Fruit fly (Drosophila melanogaster) whole organism, pupa: ENCODE results near the gene CG12182.

Experiments
- CG10348 ChIP-seq: fragments of 200-800 bp; sonication (Bioruptor generic); IDR thresholded peaks from 2 replicates; pipeline ENCODE4 v1.3.6; 2022; ENCODE audit warnings: missing biosample characterization, missing genetic modification characterization
- CG12605 ChIP-seq: fragments of 200-800 bp; sonication (Bioruptor generic); IDR thresholded peaks from 2 replicates; pipeline ENCODE4 v1.3.6; 2022; ENCODE audit warnings: missing biosample characterization, missing genetic modification characterization
- CG13204 ChIP-seq: fragments of 200-800 bp; sonication (Bioruptor generic); optimal IDR thresholded peaks from 2 replicates; lab custom pipeline; 2018; ENCODE audit warnings: missing biosample characterization, mild to moderate bottlenecking, missing genetic modification characterization, moderate library complexity
- CG14655 ChIP-seq: fragments of 200-800 bp; sonication (Bioruptor generic); optimal IDR thresholded peaks from 3 replicates; lab custom pipeline; 2017; ENCODE audit warnings: mild to moderate bottlenecking, missing biosample characterization, missing genetic modification reagents, missing genetic modification characterization
- CG15710 ChIP-seq: fragments of 200-800 bp; sonication (Bioruptor generic); optimal IDR thresholded peaks from 2 replicates; lab custom pipeline; 2018; ENCODE audit warnings: missing biosample characterization, mild to moderate bottlenecking, missing genetic modification characterization, moderate library complexity
- CG17806 ChIP-seq: fragments of 200-800 bp; sonication (Bioruptor generic); optimal IDR thresholded peaks from 2 replicates; lab custom pipeline; 2018; ENCODE audit warnings: missing biosample characterization, mild to moderate bottlenecking, missing genetic modification characterization, moderate library complexity
- CG32121 ChIP-seq: fragments of 200-800 bp; sonication (Bioruptor generic); IDR thresholded peaks from 2 replicates; pipeline ENCODE4 v1.3.6; 2022; ENCODE audit warnings: missing biosample characterization, missing genetic modification characterization
- CG34367 ChIP-seq: fragments of 200-800 bp; sonication (Bioruptor generic); optimal IDR thresholded peaks from 2 replicates; lab custom pipeline; 2018; ENCODE audit warnings: missing biosample characterization, mild to moderate bottlenecking, missing genetic modification characterization
- CG4496 ChIP-seq: fragments of 200-800 bp; sonication (Bioruptor generic); IDR thresholded peaks from 3 replicates; pipeline ENCODE4 v1.3.6; 2022; ENCODE audit warnings: missing biosample characterization, missing genetic modification characterization
- CG8159 ChIP-seq: fragments of 200-800 bp; sonication (Bioruptor generic); optimal IDR thresholded peaks from 3 replicates; lab custom pipeline; 2018; ENCODE audit warnings: missing biosample characterization, mild to moderate bottlenecking, missing genetic modification characterization, moderate library complexity
- CG8301 ChIP-seq: fragments of 200-800 bp; sonication (Bioruptor generic); optimal IDR thresholded peaks from 2 replicates; lab custom pipeline; 2018; ENCODE audit warnings: missing biosample characterization, mild to moderate bottlenecking, missing genetic modification characterization
- CG9948 ChIP-seq: fragments of 200-800 bp; sonication (Bioruptor generic); optimal IDR thresholded peaks from 2 replicates; lab custom pipeline; 2018; ENCODE audit warnings: missing biosample characterization, mild to moderate bottlenecking, missing genetic modification characterization, moderate library complexity
- D1 ChIP-seq: fragments of 200-800 bp; sonication (Bioruptor generic); optimal IDR thresholded peaks from 2 replicates; lab custom pipeline; 2018; ENCODE audit warnings: missing biosample characterization, mild to moderate bottlenecking, missing genetic modification characterization, moderate library complexity
- EcR ChIP-seq: fragments of 200-800 bp; sonication (Bioruptor generic); optimal IDR thresholded peaks from 3 replicates; lab custom pipeline; 2019; ENCODE audit warnings: missing biosample characterization, missing genetic modification characterization, mild to moderate bottlenecking, moderate library complexity, missing genetic modification reagents
- Ets98B ChIP-seq: fragments of 200-800 bp; sonication (Bioruptor generic); IDR thresholded peaks from 2 replicates; pipeline ENCODE4 v1.3.6; 2022; ENCODE audit warnings: missing biosample characterization, missing genetic modification characterization
- Pif1A ChIP-seq: fragments of 200-800 bp; sonication (Bioruptor generic); optimal IDR thresholded peaks from 3 replicates; lab custom pipeline; 2016; ENCODE audit warnings: missing biosample characterization, missing genetic modification characterization
- Pif1B ChIP-seq: fragments of 200-800 bp; sonication (Bioruptor generic); optimal IDR thresholded peaks from 3 replicates; lab custom pipeline; 2016; ENCODE audit warnings: missing biosample characterization, missing genetic modification characterization
- Snoo ChIP-seq: fragments of 200-800 bp; sonication (Bioruptor generic); optimal IDR thresholded peaks from 3 replicates; lab custom pipeline; 2017; ENCODE audit warnings: missing biosample characterization, mild to moderate bottlenecking, missing genetic modification characterization, inconsistent platforms
- fd96Ca ChIP-seq: fragments of 200-800 bp; sonication (Bioruptor generic); IDR thresholded peaks from 3 replicates; pipeline ENCODE4 v1.3.6; 2022; ENCODE audit warnings: missing biosample characterization, missing genetic modification characterization
- gl ChIP-seq: fragments of 200-800 bp; sonication (Bioruptor generic); optimal IDR thresholded peaks from 2 replicates; lab custom pipeline; 2018; ENCODE audit warnings: missing biosample characterization, mild to moderate bottlenecking, missing genetic modification characterization
- rn ChIP-seq: fragments of 200-800 bp; sonication (Bioruptor generic); IDR thresholded peaks from 2 replicates; pipeline ENCODE4 v1.3.6; 2022; ENCODE audit warnings: missing biosample characterization, missing genetic modification characterization

The CG12182 gene

DNA sequence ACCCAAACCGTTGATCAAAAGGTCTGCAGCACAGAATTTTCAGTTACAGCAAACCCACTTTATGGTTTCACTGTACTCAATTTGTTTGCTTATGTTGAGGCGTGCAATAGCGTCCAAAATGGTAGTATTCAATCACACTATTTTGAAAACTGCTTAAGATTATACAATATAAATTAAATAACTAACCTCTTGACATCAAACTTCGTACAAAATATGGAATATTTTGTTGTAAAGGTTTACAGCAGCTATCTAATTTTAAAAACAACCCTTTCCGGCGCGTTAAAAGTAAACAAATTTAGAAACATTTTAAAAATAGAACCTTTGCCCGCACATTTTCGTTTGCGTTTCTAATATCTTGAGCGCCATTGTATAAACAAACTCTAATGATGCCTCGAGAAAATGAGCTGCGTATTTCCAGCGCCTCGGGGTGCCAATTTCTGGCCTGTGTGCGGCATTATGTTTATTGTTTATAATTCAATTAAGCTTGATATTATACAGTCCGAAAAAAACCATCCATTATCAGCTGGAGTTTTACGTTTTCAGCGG, 8.5 kb downstream of the CG12182 start:
- TF ChIP-seq CG10348 (GFP tag; lab: Robert Waterston, UW), result no peak
- 0 out of 2 replicates have a peak, but pooled peaks have one; percentile 12 for TF ChIP-seq CG32121
- no peak for TF ChIP-seq fd96Ca
- TF ChIP-seq, all 21 proteins: peak for 1

DNA sequence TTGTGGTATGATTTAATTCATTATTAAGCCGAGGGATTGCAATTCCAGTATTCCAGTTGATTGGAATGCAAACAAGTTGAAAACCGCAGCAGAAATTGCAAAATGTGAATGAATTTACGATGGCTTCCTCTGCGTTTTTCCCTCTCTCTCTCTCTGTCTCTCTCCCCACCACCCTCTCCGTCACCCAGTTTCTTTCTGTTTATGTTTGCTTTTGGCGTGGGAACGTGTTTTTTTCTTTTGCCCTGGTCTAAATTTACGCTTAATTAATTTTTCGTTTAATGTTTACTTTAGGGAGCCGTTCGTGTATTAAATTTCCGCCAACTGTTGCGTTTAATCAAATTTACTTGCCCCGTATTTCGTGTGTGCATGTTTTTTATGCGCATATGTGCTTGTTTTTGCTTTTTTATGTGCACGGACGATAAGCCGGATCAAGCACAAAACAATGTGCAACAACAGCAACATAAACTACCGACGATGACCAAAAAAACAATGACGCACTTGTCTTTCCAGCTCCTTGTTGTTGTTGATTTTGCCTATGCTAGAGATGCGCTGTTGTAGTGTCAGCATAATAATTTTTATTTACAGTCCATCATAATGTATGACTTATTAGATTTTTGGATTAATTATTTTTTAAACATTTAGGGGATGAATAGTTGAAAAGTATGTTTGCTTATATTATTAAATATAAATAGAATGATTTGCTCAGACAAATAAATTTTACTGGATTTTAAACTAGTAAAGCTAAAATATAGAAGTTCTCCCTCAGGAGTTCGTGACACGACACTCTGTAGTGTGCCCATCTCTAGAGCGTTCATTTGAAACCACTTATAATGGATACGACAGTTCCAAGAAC, 9.2 kb downstream of the CG12182 start:
- TF ChIP-seq Snoo (no peak), rn (GFP tag; lab: Robert Waterston, UW) (no peak), Ets98B (GFP tag; lab: Robert Waterston, UW) (no peak), Pif1B (GFP tag; lab: Kevin White, UChicago) (peak; percentile 26), CG8159 (tag; lab: Kevin White, UChicago) (peak; percentile 59), fd96Ca (0 out of 3 replicates have a peak, but pooled peaks have one; percentile 8), Pif1A (GFP tag; lab: Kevin White, UChicago) (peak; percentile 39), CG12605 (GFP tag; lab: Robert Waterston, UW) (peak; percentile 26), CG9948 (peak; percentile 36), CG4496 (GFP tag; lab: Robert Waterston, UW) (no peak), CG32121 (0 out of 2 replicates have a peak, but pooled peaks have one; percentile 10), CG15710 (tag; lab: Kevin White, UChicago) (peak; percentile 50), CG8301 (tag; lab: Kevin White, UChicago) (peak; percentile 23), CG13204 (GFP tag; lab: Kevin White, UChicago) (no peak), CG34367 (tag; lab: Kevin White, UChicago) (peak; percentile 1)

DNA sequence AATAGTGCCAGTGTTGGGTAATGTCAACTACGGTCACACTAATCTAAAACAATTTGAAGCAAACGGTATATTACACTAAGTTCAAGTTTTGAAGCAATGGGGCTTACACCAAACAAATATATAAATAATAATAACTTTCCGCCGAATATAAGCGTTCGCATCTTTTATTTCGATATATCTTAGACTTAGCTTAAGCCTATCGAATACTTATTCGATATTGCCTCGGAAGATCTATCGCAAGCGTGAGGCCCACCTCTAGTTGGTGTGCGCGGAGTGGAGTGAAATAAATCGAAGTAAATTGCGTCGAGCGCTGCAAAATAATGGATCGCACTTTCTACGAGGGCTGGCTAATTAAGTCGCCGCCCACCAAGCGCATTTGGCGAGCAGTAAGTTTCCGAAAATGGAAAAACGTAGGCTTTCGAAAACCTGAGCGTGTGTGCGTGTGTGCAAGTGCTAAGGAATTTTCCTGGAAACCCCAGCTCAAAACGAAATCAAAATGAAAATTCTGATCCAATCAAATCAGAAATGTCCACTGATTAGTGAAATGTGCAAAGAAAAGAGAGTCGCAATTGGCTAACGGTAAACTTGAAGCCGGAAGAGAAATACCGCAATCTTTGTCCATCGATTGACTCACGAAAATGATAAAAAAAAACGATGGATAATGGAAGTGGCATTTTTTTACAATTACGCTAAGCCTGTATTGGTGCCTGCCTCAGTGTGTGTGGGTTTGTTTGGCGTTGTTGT, 10.0 kb downstream of the CG12182 start, which contains the start of gene dos:
Gene dos (plus strand): TSS at position 248 of the 744 bp plus-strand sequence.
- 0 out of 2 replicates have a peak, but pooled peaks have one; percentile 23 for TF ChIP-seq Ets98B (GFP tag; lab: Robert Waterston, UW)
- peak; percentile 2 for TF ChIP-seq D1
- TF ChIP-seq CG4496 (GFP tag; lab: Robert Waterston, UW), result 0 out of 3 replicates have a peak, but pooled peaks have one; percentile 32
- TF ChIP-seq EcR (GFP tag; lab: Kevin White, UChicago), result no peak
- TF ChIP-seq gl, result no peak
- TF ChIP-seq CG34367 (tag; lab: Kevin White, UChicago), result no peak
- TF ChIP-seq CG15710 (tag; lab: Kevin White, UChicago), result peak; percentile 20
- TF ChIP-seq fd96Ca, result no peak
- TF ChIP-seq CG14655 (GFP tag; lab: Kevin White, UChicago), result peak; percentile 9
- TF ChIP-seq CG8301 (tag; lab: Kevin White, UChicago), result peak; percentile 0
- peak; percentile 15 for TF ChIP-seq Snoo
- no peak for TF ChIP-seq CG13204 (GFP tag; lab: Kevin White, UChicago)
- TF ChIP-seq Pif1A (GFP tag; lab: Kevin White, UChicago), result peak; percentile 20
- no peak for TF ChIP-seq CG9948
- peak; percentile 14 for TF ChIP-seq CG17806 (tag; lab: Kevin White, UChicago)
- TF ChIP-seq CG8159 (tag; lab: Kevin White, UChicago), result peak; percentile 37

DNA sequence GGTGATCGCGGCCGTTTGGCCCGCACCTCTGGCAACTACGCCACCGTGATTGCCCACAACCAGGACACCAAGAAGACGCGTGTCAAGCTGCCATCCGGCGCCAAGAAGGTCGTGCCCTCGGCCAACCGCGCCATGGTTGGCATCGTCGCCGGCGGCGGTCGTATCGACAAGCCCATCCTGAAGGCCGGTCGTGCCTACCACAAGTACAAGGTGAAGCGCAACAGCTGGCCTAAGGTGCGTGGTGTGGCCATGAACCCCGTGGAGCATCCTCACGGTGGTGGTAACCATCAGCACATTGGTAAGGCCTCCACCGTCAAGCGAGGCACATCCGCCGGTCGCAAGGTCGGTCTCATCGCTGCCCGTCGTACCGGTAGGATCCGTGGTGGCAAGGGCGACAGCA, 11.1 kb downstream of the CG12182 start:
- TF ChIP-seq CG4496 (GFP tag; lab: Robert Waterston, UW), result 0 out of 3 replicates have a peak, but pooled peaks have one; percentile 20
- TF ChIP-seq CG13204 (GFP tag; lab: Kevin White, UChicago), result no peak
- no peak for TF ChIP-seq CG15710 (tag; lab: Kevin White, UChicago)
- no peak for TF ChIP-seq fd96Ca

DNA sequence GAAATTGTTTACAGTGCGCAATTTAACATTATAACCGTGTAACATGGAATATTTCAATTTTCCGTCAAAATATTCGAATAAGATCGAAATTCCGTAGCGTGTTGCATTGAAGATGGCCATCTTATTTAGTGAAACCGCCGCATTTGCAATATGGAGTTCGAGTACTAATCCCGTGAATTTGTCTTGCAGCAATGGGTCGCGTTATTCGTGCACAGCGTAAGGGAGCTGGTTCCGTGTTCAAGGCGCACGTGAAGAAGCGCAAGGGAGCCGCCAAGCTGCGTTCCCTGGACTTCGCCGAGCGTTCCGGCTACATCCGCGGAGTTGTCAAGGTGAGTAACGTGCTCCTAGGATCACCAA, 11.8 kb downstream of the CG12182 start:
- no peak for TF ChIP-seq CG8301 (tag; lab: Kevin White, UChicago)
- TF ChIP-seq CG13204 (GFP tag; lab: Kevin White, UChicago), result no peak
- TF ChIP-seq, all 21 proteins: peak for 0

DNA sequence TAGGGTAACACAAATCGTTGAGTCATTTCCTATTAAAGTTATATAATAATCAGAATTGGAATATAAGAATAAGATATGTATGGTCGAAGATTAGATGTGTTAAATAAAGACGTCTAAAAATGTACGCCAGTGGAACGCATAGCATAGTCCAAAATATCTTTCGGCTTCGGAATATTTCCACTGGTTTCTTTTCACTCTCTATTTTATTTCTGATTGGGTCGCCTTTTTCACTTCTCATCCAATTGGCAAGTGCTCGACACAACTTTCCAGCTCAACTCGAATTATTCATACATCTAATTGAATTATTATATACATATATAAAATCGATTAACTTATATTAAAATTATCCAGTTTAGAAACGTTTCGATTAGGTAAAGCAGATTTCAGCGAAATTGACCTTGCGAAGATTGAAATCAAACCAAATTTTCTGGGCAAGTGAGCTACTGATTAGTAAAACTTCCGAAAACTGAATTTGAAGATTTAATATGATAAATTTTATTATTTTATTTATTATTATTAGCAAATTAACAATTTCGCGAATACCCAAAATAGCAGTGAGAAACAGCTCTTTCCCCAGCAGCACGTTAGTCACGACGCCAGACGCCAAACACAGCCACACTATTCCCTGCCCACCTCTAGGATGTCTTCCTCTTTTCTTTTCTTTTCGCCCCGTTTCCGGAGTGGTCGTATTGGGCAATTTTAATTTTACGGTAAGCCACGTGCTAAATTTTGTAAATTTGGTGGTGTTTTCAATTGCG, 12.4 kb downstream of the CG12182 start, which contains the start of gene RpL8:
Gene RpL8 (plus strand): TSS at position 653 of the 758 bp plus-strand sequence.
- TF ChIP-seq CG8301 (tag; lab: Kevin White, UChicago) (peak; percentile 35), CG8159 (tag; lab: Kevin White, UChicago) (peak; percentile 60), CG10348 (GFP tag; lab: Robert Waterston, UW) (no peak), CG15710 (tag; lab: Kevin White, UChicago) (peak; percentile 56), CG13204 (GFP tag; lab: Kevin White, UChicago) (peak; percentile 69), gl (peak; percentile 47), CG17806 (tag; lab: Kevin White, UChicago) (peak; percentile 30), Snoo (peak; percentile 88), CG9948 (peak; percentile 1), D1 (no peak), CG14655 (GFP tag; lab: Kevin White, UChicago) (peak; percentile 53), CG12605 (GFP tag; lab: Robert Waterston, UW) (peak; percentile 72), Pif1A (GFP tag; lab: Kevin White, UChicago) (peak; percentile 72), Pif1B (GFP tag; lab: Kevin White, UChicago) (peak; percentile 64), EcR (GFP tag; lab: Kevin White, UChicago) (no peak), fd96Ca (peak; percentile 59; the same call in 1 of the 3 replicates), rn (GFP tag; lab: Robert Waterston, UW) (peak; percentile 39; the same call in 1 of the 2 replicates), Ets98B (GFP tag; lab: Robert Waterston, UW) (peak; percentile 74), CG34367 (tag; lab: Kevin White, UChicago) (peak; percentile 73), CG32121 (peak; percentile 33; the same call in 1 of the 2 replicates), CG4496 (GFP tag; lab: Robert Waterston, UW) (peak; percentile 86)
